Worm (Caenorhabditis elegans) whole organism, young adult: ENCODE results near the gene uso-1.

Experiments
- B0261.1 ChIP-seq: sonication (generic microtip); optimal IDR thresholded peaks from 2 replicates; lab custom pipeline; 2016; ENCODE audit warnings: mild to moderate bottlenecking, missing genetic modification characterization, moderate library complexity, missing compliant biosample characterization
- B0336.3 ChIP-seq: fragments of 200-800 bp; sonication (Bioruptor generic); IDR thresholded peaks from 2 replicates; pipeline ENCODE4 v1.3.6; 2022; ENCODE audit warnings: missing genetic modification characterization, missing compliant biosample characterization
- D2030.7 ChIP-seq: fragments of 200-800 bp; sonication (Bioruptor generic); IDR thresholded peaks from 2 replicates; pipeline ENCODE4 v1.3.6; 2022; ENCODE audit warnings: missing genetic modification reagents, missing genetic modification characterization, missing compliant biosample characterization
- F33H1.4 ChIP-seq: fragments of 200-800 bp; sonication (Bioruptor generic); IDR thresholded peaks from 2 replicates; pipeline ENCODE4 v1.3.6; 2022; ENCODE audit warnings: missing genetic modification reagents, missing genetic modification characterization, missing compliant biosample characterization
- K11D2.4 ChIP-seq: fragments of 200-800 bp; sonication (Bioruptor generic); IDR thresholded peaks from 2 replicates; pipeline ENCODE4 v1.3.6; 2022; ENCODE audit warnings: missing genetic modification reagents, missing genetic modification characterization, missing compliant biosample characterization
- Y79H2A.3 ChIP-seq: fragments of 200-800 bp; sonication (Bioruptor generic); conservative IDR thresholded peaks from 2 replicates; pipeline ENCODE4 v1.3.6; 2022; ENCODE audit warnings: missing genetic modification reagents, missing genetic modification characterization, missing compliant biosample characterization
- Y95B8A.8 ChIP-seq: fragments of 200-800 bp; sonication (Bioruptor generic); IDR thresholded peaks from 2 replicates; pipeline ENCODE4 v1.3.6; 2022; ENCODE audit warnings: missing genetic modification reagents, missing genetic modification characterization, missing compliant biosample characterization
- aptf-2 ChIP-seq: fragments of 200-800 bp; sonication (Bioruptor generic); conservative IDR thresholded peaks from 2 replicates; pipeline ENCODE4 v1.3.6; 2022; ENCODE audit warnings: missing genetic modification reagents, missing genetic modification characterization, missing compliant biosample characterization
- attf-6 ChIP-seq: fragments of 200-800 bp; sonication (Bioruptor generic); IDR thresholded peaks from 2 replicates; pipeline ENCODE4 v1.3.6; 2022; ENCODE audit warnings: missing genetic modification reagents, missing genetic modification characterization, missing compliant biosample characterization
- ccch-3 ChIP-seq: fragments of 200-800 bp; sonication (Bioruptor generic); optimal IDR thresholded peaks from 2 replicates; lab custom pipeline; 2018; ENCODE audit warnings: mild to moderate bottlenecking, missing genetic modification characterization, missing compliant biosample characterization
- cebp-2 ChIP-seq: fragments of 200-800 bp; sonication (Bioruptor generic); IDR thresholded peaks from 2 replicates; pipeline ENCODE4 v1.3.6; 2022; ENCODE audit warnings: missing genetic modification characterization, missing compliant biosample characterization
- ceh-27 ChIP-seq: fragments of 200-800 bp; sonication (Bioruptor generic); optimal IDR thresholded peaks from 2 replicates; lab custom pipeline; 2018; ENCODE audit warnings: mild to moderate bottlenecking, missing genetic modification characterization, moderate library complexity, missing compliant biosample characterization
- ceh-40 ChIP-seq: fragments of 200-800 bp; sonication (Bioruptor generic); IDR thresholded peaks from 2 replicates; pipeline ENCODE4 v1.3.6; 2022; ENCODE audit warnings: missing genetic modification characterization, missing compliant biosample characterization
- ceh-91 ChIP-seq: fragments of 200-800 bp; sonication (Bioruptor generic); IDR thresholded peaks from 2 replicates; pipeline ENCODE4 v1.3.6; 2022; ENCODE audit warnings: missing genetic modification reagents, missing genetic modification characterization, missing compliant biosample characterization
- dox-1 ChIP-seq: fragments of 200-800 bp; sonication (Bioruptor generic); IDR thresholded peaks from 2 replicates; pipeline ENCODE4 v1.3.6; 2022; ENCODE audit warnings: missing genetic modification reagents, missing genetic modification characterization, missing compliant biosample characterization
- dpl-1 ChIP-seq: fragments of 150-350 bp; optimal IDR thresholded peaks from 2 replicates; lab custom pipeline; 2014; ENCODE audit warnings: missing biosample characterization, missing genetic modification reagents, missing genetic modification characterization
- efl-1 ChIP-seq: fragments of 150-350 bp; optimal IDR thresholded peaks from 2 replicates; lab custom pipeline; 2014; ENCODE audit warnings: missing biosample characterization, missing genetic modification reagents, missing genetic modification characterization
- egrh-3 ChIP-seq: fragments of 200-800 bp; sonication (Bioruptor generic); IDR thresholded peaks from 2 replicates; pipeline ENCODE4 v1.3.6; 2022; ENCODE audit warnings: missing genetic modification reagents, missing genetic modification characterization, missing compliant biosample characterization
- fkh-3 ChIP-seq: sonication (generic microtip); optimal IDR thresholded peaks from 2 replicates; lab custom pipeline; 2016; ENCODE audit warnings: mild to moderate bottlenecking, missing genetic modification characterization, missing compliant biosample characterization
- him-1 ChIP-seq: sonication (generic microtip); optimal IDR thresholded peaks from 2 replicates; lab custom pipeline; 2016; ENCODE audit warnings: missing genotype, missing genetic modification reagents, missing genetic modification characterization, missing compliant biosample characterization
- hmg-1.2 ChIP-seq: fragments of 200-800 bp; sonication (Bioruptor generic); IDR thresholded peaks from 2 replicates; pipeline ENCODE4 v1.3.6; 2022; ENCODE audit warnings: missing genetic modification reagents, missing genetic modification characterization, missing compliant biosample characterization
- let-526 ChIP-seq: fragments of 200-800 bp; sonication (Bioruptor generic); IDR thresholded peaks from 2 replicates; pipeline ENCODE4 v1.3.6; 2022; ENCODE audit warnings: missing genetic modification reagents, missing genetic modification characterization, missing compliant biosample characterization
- let-607 ChIP-seq, 2 experiments: fragments of 200-800 bp in 1 of 2; sonication (Bioruptor generic) in 1 of 2; sonication (generic microtip) in 1 of 2; optimal IDR thresholded peaks; 2 replicates each; lab custom pipeline; 2016 to 2018; ENCODE audit warnings: mild to moderate bottlenecking in 2 of 2, missing compliant biosample characterization in 2 of 2, missing genetic modification characterization in 2 of 2, moderate library complexity in 2 of 2, missing genotype in 1 of 2
- lin-54 ChIP-seq: fragments of 200-800 bp; sonication (Bioruptor generic); optimal IDR thresholded peaks from 2 replicates; lab custom pipeline; 2018; ENCODE audit warnings: mild to moderate bottlenecking, missing genetic modification characterization, missing compliant biosample characterization
- lsl-1 ChIP-seq: fragments of 200-800 bp; sonication (Bioruptor generic); optimal IDR thresholded peaks from 2 replicates; lab custom pipeline; 2018; ENCODE audit warnings: mild to moderate bottlenecking, missing genetic modification characterization, moderate library complexity, missing compliant biosample characterization
- madf-10 ChIP-seq: sonication (generic microtip); optimal IDR thresholded peaks from 2 replicates; lab custom pipeline; 2016; ENCODE audit warnings: mild to moderate bottlenecking, missing genetic modification characterization, missing compliant biosample characterization
- madf-6 ChIP-seq: fragments of 200-800 bp; sonication (Bioruptor generic); IDR thresholded peaks from 2 replicates; pipeline ENCODE4 v1.3.6; 2022; ENCODE audit warnings: missing genetic modification reagents, missing genetic modification characterization, missing compliant biosample characterization
- madf-8 ChIP-seq: fragments of 200-800 bp; sonication (Bioruptor generic); conservative IDR thresholded peaks from 2 replicates; pipeline ENCODE4 v1.3.6; 2022; ENCODE audit warnings: missing genetic modification reagents, missing genetic modification characterization, missing compliant biosample characterization
- mcd-1 ChIP-seq: fragments of 200-800 bp; sonication (Bioruptor generic); IDR thresholded peaks from 2 replicates; pipeline ENCODE4 v1.3.6; 2022; ENCODE audit warnings: missing genetic modification reagents, missing genetic modification characterization, missing compliant biosample characterization
- nfyb-1 ChIP-seq: fragments of 200-800 bp; sonication (Bioruptor generic); IDR thresholded peaks from 2 replicates; pipeline ENCODE4 v1.3.6; 2022; ENCODE audit warnings: missing genetic modification reagents, missing genetic modification characterization, missing compliant biosample characterization
- pha-4 ChIP-seq: fragments of 150-350 bp; sonication (generic microtip); optimal IDR thresholded peaks from 2 replicates; lab custom pipeline; 2014; ENCODE audit warnings: missing biosample characterization, missing genetic modification reagents, missing genetic modification characterization
- snpc-4 ChIP-seq, 5 experiments: fragments of 150-350 bp in 1 of 5; sonication (generic microtip) in 4 of 5; optimal IDR thresholded peaks; 2 replicates each; lab custom pipeline; 2014 to 2018; ENCODE audit warnings: missing genetic modification characterization in 5 of 5, missing biosample characterization in 3 of 5, antibody characterized with exemption in 2 of 5, mild to moderate bottlenecking in 2 of 5, missing compliant biosample characterization in 2 of 5, missing genotype in 2 of 5, moderate library complexity in 2 of 5, missing genetic modification reagents in 1 of 5
- xnd-1 ChIP-seq: sonication (generic microtip); optimal IDR thresholded peaks from 2 replicates; lab custom pipeline; 2016; ENCODE audit warnings: missing genotype, missing genetic modification reagents, missing genetic modification characterization, missing compliant biosample characterization
- zfh-2 ChIP-seq: fragments of 200-800 bp; sonication (Bioruptor generic); conservative IDR thresholded peaks from 2 replicates; pipeline ENCODE4 v1.3.6; 2022; ENCODE audit warnings: missing genetic modification reagents, missing genetic modification characterization, missing compliant biosample characterization
- zim-3 ChIP-seq: sonication (generic microtip); optimal IDR thresholded peaks from 2 replicates; lab custom pipeline; 2017; ENCODE audit warnings: mild to moderate bottlenecking, missing genetic modification characterization, moderate library complexity, missing compliant biosample characterization
- ztf-18 ChIP-seq: sonication (generic microtip); optimal IDR thresholded peaks from 2 replicates; lab custom pipeline; 2016; ENCODE audit warnings: missing genotype, mild to moderate bottlenecking, missing genetic modification characterization, missing compliant biosample characterization
- ztf-25 ChIP-seq: fragments of 200-800 bp; sonication (Bioruptor generic); IDR thresholded peaks from 2 replicates; pipeline ENCODE4 v1.3.6; 2022; ENCODE audit warnings: missing genetic modification reagents, missing genetic modification characterization, missing compliant biosample characterization
- ztf-28 ChIP-seq: fragments of 200-800 bp; sonication (Bioruptor generic); IDR thresholded peaks from 2 replicates; pipeline ENCODE4 v1.3.6; 2022; ENCODE audit warnings: missing genetic modification reagents, missing genetic modification characterization, missing compliant biosample characterization

Gene uso-1

DNA sequence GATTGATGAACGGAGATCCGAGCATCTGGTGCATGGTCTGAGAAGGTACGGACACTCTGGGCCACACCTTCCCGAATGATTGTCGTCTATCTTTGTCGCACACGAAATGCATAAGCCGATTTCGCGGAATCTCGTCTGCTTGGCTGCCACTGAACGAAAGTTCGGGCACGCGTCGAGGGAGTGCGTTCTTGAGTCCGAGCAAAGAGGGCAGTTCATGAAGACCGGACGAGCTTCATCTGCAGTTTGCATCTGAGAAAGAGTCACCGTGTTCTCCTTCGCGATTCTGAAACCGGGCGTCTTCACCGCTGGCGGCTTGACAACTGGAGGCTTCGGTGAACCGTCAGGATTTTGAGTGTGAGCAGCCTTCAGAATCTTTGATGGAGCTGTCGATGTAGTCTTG lies 3.6 kb upstream of the uso-1 start:
- TF ChIP-seq fkh-3 (tag; lab: Kevin White, UChicago) = no peak
- TF ChIP-seq hmg-1.2 (GFP tag; lab: Robert Waterston, UW) = no peak
- TF ChIP-seq pha-4 = no peak
- TF ChIP-seq zfh-2 (GFP tag; lab: Robert Waterston, UW) = peak; percentile 69
- TF ChIP-seq ccch-3 = no peak
- TF ChIP-seq, all 124 proteins: peak for 1

DNA sequence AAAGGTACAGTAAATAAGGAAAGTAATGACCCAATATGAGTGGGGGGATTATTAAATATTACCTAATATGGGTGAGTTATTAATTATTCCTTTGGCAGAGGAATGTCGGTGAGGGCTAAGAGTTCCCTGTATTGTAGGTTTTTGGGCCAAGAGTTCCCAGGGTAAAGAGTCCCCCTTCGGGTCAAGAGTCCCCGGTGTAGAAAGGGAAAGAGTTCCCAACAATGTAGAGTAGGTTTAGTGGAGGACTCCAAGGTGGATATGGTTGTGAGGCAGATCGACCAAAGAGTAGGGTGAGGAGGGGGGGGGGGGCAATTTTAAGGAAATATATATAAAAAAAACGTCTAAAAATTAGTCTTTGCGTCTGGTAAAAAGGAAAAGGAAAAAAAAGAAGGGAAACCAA lies 2.3 kb upstream of the uso-1 start:
- TF ChIP-seq cebp-2 (GFP tag; lab: Robert Waterston, UW) (0 out of 2 replicates have a peak, but pooled peaks have one; percentile 69), ceh-40 (GFP tag; lab: Robert Waterston, UW) (0 out of 2 replicates have a peak, but pooled peaks have one; percentile 44), madf-6 (peak; percentile 51; the same call in 1 of the 2 replicates), attf-6 (peak; percentile 33; the same call in 1 of the 2 replicates), madf-10 (tag; lab: Kevin White, UChicago) (no peak), ceh-27 (GFP tag; lab: Kevin White, UChicago) (no peak), D2030.7 (GFP tag; lab: Robert Waterston, UW) (0 out of 2 replicates have a peak, but pooled peaks have one; percentile 30)

DNA sequence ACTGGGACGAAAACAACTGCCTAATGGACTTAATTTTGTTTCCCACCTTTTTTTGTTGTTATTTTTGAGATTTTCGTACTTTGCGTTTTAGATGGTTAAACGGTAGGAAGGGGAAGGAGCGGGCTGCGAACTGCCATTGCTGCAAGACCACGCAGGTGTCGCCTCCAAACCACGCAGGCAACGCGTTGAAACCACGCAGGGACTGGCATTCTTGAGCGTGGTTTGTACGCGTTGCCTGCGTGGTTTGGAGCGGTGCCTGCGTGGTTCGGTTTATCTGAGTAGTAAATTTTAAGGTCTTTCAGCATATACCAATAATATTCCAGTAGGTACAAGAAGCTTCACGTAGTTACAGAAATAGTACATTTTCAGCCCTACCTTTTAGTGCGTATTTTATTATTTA lies 1.5 kb upstream of the uso-1 start:
- TF ChIP-seq Y95B8A.8 (GFP tag; lab: Robert Waterston, UW) (0 out of 2 replicates have a peak, but pooled peaks have one; percentile 12), ztf-25 (GFP tag; lab: Robert Waterston, UW) (0 out of 2 replicates have a peak, but pooled peaks have one; percentile 44), cebp-2 (GFP tag; lab: Robert Waterston, UW) (peak; percentile 91)

ce11 chrIV:13455200-13455599 lies 602 bp upstream of the uso-1 start, which contains the start of gene Y38H8A.7:
Y38H8A.7 (plus strand) TSS chrIV:13455500.
- TF ChIP-seq dox-1 (GFP tag; lab: Robert Waterston, UW) (peak; percentile 42; the same call in 1 of the 2 replicates), egrh-3 (GFP tag; lab: Robert Waterston, UW) (peak; percentile 25; the same call in 1 of the 2 replicates)

DNA sequence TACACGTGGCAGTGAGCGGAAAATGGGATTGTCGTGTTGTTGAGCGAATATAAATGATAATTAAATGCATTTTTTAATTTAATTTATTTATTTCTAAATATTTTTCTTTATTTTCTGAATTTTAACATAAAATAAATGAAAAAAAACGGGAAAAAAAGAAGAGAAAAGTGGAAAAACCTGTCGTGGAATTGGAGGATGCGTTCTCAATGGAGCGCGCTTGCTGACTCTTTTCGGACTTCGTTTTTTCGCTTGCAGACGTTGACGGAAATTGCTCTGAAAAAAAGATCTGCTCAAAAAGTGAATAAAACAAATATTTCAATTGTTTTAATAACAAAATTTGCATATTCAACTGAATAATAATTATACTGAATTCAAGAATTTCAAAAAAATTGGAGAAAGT lies 1.1 kb downstream of the uso-1 start:
- no peak for TF ChIP-seq K11D2.4 (GFP tag; lab: Robert Waterston, UW)
- no peak for TF ChIP-seq let-526 (GFP tag; lab: Robert Waterston, UW)
- peak; percentile 75 to 93 for TF ChIP-seq let-607 (tag; optimal IDR thresholded peaks at IDR 0.05; lab: Kevin White, UChicago)
- peak; percentile 18 for TF ChIP-seq ztf-18 (tag; lab: Kevin White, UChicago)
- TF ChIP-seq mcd-1 (GFP tag; lab: Robert Waterston, UW) = peak; percentile 88
- TF ChIP-seq B0261.1 (tag; lab: Kevin White, UChicago) = no peak
- no peak for TF ChIP-seq snpc-4 (GFP tag; optimal IDR thresholded peaks at IDR 0.05; lab: Kevin White, UChicago)
- TF ChIP-seq snpc-4 (tag; optimal IDR thresholded peaks at IDR 0.05; lab: Kevin White, UChicago) = peak in 1 of 4 experiments; percentile 39
- no peak for TF ChIP-seq dox-1 (GFP tag; lab: Robert Waterston, UW)
- no peak for TF ChIP-seq zim-3 (tag; lab: Kevin White, UChicago)

ce11 chrIV:13450740-13451139 lies 3.9 kb downstream of the uso-1 start:
- TF ChIP-seq snpc-4 (GFP tag; optimal IDR thresholded peaks at IDR 0.05; lab: Kevin White, UChicago) = no peak
- TF ChIP-seq snpc-4 (tag; optimal IDR thresholded peaks at IDR 0.05; lab: Kevin White, UChicago) = peak in 1 of 4 experiments; percentile 22
- TF ChIP-seq attf-6 = peak; percentile 33; the same call in 1 of the 2 replicates
- TF ChIP-seq dpl-1 = peak; percentile 30
- TF ChIP-seq lin-54 (GFP tag; lab: Kevin White, UChicago) = peak; percentile 15
- peak; percentile 32 for TF ChIP-seq him-1 (tag; lab: Kevin White, UChicago)
- TF ChIP-seq aptf-2 (GFP tag; lab: Robert Waterston, UW) = peak; percentile 84
- no peak for TF ChIP-seq Y79H2A.3 (GFP tag; lab: Robert Waterston, UW)
- peak; percentile 71 for TF ChIP-seq madf-6
- TF ChIP-seq ceh-91 (GFP tag; lab: Robert Waterston, UW) = peak; percentile 32; the same call in 1 of the 2 replicates
- TF ChIP-seq ztf-28 (GFP tag; lab: Robert Waterston, UW) = no peak
- TF ChIP-seq nfyb-1 = no peak
- TF ChIP-seq B0336.3 (GFP tag; lab: Robert Waterston, UW) = no peak
- 0 out of 2 replicates have a peak, but pooled peaks have one; percentile 38 for TF ChIP-seq madf-8 (GFP tag; lab: Robert Waterston, UW)
- peak; percentile 42 for TF ChIP-seq F33H1.4
- TF ChIP-seq efl-1 = peak; percentile 71
- TF ChIP-seq xnd-1 (tag; lab: Kevin White, UChicago) = peak; percentile 67
- TF ChIP-seq lsl-1 (GFP tag; lab: Kevin White, UChicago) = peak; percentile 59
